Worm (Caenorhabditis elegans): ENCODE results near the gene Y54G2A.44.
"Not testable (repeated sequence)": the region's sequence is repeated elsewhere in the genome, so short reads cannot be mapped to it uniquely, and the experiment has no call there.

Gene Y54G2A.44

DNA sequence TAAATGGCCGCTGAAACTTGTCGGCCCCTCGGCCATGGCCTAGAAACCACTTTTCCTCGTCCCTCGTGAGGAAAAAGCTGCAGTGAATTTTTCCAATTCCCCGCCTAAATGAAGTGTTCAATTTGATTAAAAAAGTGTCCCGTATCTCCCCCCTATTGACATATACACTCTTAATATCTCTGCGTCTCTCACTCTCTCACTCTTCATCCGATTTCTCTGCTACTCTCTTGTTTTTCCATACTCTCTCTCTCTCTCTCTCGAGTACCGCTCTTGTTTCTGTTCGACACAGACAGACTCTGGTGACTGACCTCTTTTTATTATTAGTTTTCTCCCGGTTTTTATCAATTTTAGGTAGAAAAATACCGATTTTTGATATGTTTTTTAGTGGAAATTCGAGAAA, 16.6 kb upstream of the Y54G2A.44 start (continued):
- TF ChIP-seq ceh-63 (GFP tag; optimal IDR thresholded peaks at IDR 0.05) (no peak), nhr-90 (tag; optimal IDR thresholded peaks at IDR 0.05; ENCODE audit: poor library complexity) (peak; percentile 48), elt-3 (tag; optimal IDR thresholded peaks at IDR 0.05) (peak in 1 of 6 experiments; percentile 26), pqm-1 (tag; optimal IDR thresholded peaks at IDR 0.05) (no peak), nhr-12 (tag; optimal IDR thresholded peaks at IDR 0.05) (no peak), mab-9 (GFP tag; IDR thresholded peaks at IDR 0.05) (no peak), grh-1 (GFP tag; IDR thresholded peaks at IDR 0.05) (0 out of 2 replicates have a peak, but pooled peaks have one; percentile 13), ama-1 (optimal IDR thresholded peaks at IDR 0.05) (no peak), rnt-1 (tag; optimal IDR thresholded peaks at IDR 0.05) (no peak), snu-23 (GFP tag; optimal IDR thresholded peaks at IDR 0.05) (peak; percentile 68), efl-1 (optimal IDR thresholded peaks at IDR 0.05) (peak; percentile 69 to 72), efl-1 (GFP tag; optimal IDR thresholded peaks at IDR 0.05 in 1 of 2) (peak; percentile 47 to 87), isw-1 (GFP tag; IDR thresholded peaks at IDR 0.05) (peak; percentile 27), blmp-1 (tag; optimal IDR thresholded peaks at IDR 0.05) (peak; percentile 38), unc-130 (tag; optimal IDR thresholded peaks at IDR 0.05) (no peak), lin-35 (GFP tag; optimal IDR thresholded peaks at IDR 0.05) (peak; percentile 45 to 55), irx-1 (tag; optimal IDR thresholded peaks at IDR 0.05) (no peak), unc-62 (GFP tag; optimal IDR thresholded peaks at IDR 0.05) (no peak), xbp-1 (tag; optimal IDR thresholded peaks at IDR 0.05) (peak; percentile 29), lin-15B (tag; optimal IDR thresholded peaks at IDR 0.05) (no peak), ceh-82 (tag; optimal IDR thresholded peaks at IDR 0.05) (peak; percentile 3 to 46 (median 40)), nhr-85 (tag) (peak; percentile 71)

DNA sequence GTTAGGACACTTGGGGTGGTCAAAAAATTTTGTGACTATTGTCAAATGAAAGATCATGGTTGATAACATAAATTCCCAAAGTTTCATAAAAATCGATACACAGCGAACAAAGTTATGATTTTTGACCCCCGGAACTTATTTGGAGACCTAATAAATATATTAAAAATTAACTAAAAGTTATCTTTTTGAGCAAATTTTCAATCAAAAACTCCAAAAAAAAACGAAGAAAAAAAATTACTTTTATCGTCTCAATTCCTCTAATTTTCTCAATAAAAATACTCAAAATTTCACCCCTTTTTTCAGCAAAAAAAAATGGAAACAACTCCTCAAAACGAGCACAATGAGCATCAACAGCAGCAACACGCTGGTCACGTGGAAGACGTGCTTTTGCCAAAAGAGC, 13.3 kb upstream of the Y54G2A.44 start, which contains the start of gene atln-1:
Gene atln-1, plus strand, starts transcription at position 301 of the 400 bp plus-strand sequence.
- not testable (repeated sequence) for TF ChIP-seq fkh-4 (tag; optimal IDR thresholded peaks at IDR 0.05; ENCODE audit: borderline replicate concordance); irx-1 (tag; optimal IDR thresholded peaks at IDR 0.05); unc-30 (tag; optimal IDR thresholded peaks at IDR 0.05)

- TF ChIP-seq grh-1 (GFP tag; IDR thresholded peaks at IDR 0.05) (no peak), irx-1 (tag; optimal IDR thresholded peaks at IDR 0.05) (no peak), tlp-1 (tag; optimal IDR thresholded peaks at IDR 0.05) (no peak), zag-1 (tag; optimal IDR thresholded peaks at IDR 0.05) (no peak), ceh-63 (GFP tag; optimal IDR thresholded peaks at IDR 0.05) (no peak), efl-1 (optimal IDR thresholded peaks at IDR 0.05) (no peak), efl-1 (GFP tag; optimal IDR thresholded peaks at IDR 0.05 in 1 of 2) (peak in 1 of 2 experiments; percentile 25), unc-130 (tag; optimal IDR thresholded peaks at IDR 0.05) (no peak), efl-3 (GFP tag; optimal IDR thresholded peaks at IDR 0.05) (no peak)
Measured at ce11 chrIV:2793956-2794355, 7.7 kb upstream of the Y54G2A.44 start.

ce11 chrIV:2798339-2798738, 3.3 kb upstream of the Y54G2A.44 start, which contains the start of gene Y54G2A.52:
Y54G2A.52 (minus strand) TSS chrIV:2798686.
- TF ChIP-seq hpl-2 (GFP tag; optimal IDR thresholded peaks at IDR 0.05) (no peak), efl-3 (GFP tag; optimal IDR thresholded peaks at IDR 0.05) (no peak), ceh-88 (GFP tag; IDR thresholded peaks at IDR 0.05) (no peak), dsc-1 (tag; optimal IDR thresholded peaks at IDR 0.05) (no peak), nhr-11 (tag; optimal IDR thresholded peaks at IDR 0.05) (no peak), ceh-82 (tag; optimal IDR thresholded peaks at IDR 0.05) (no peak), jun-1 (tag; optimal IDR thresholded peaks at IDR 0.05) (no peak), xbp-1 (tag; optimal IDR thresholded peaks at IDR 0.05) (no peak), sox-4 (tag; optimal IDR thresholded peaks at IDR 0.05) (no peak), alr-1 (tag; optimal IDR thresholded peaks at IDR 0.05; ENCODE audit: borderline replicate concordance) (no peak), elt-2 (tag; optimal IDR thresholded peaks at IDR 0.05) (peak; percentile 63), lin-35 (GFP tag; optimal IDR thresholded peaks at IDR 0.05) (peak in 1 of 2 experiments; percentile 38), nhr-77 (tag; optimal IDR thresholded peaks at IDR 0.05) (no peak), rnt-1 (tag; optimal IDR thresholded peaks at IDR 0.05) (no peak)
